Fruit fly (Drosophila melanogaster) whole organism, adult: ENCODE data around the gene CG12994.

Experiments used
- CG11617 ChIP-seq: fragments of 200-800 bp; sonication (Bioruptor generic); optimal IDR thresholded peaks from 2 replicates; lab custom pipeline; 2017; ENCODE audit warnings: mild to moderate bottlenecking, missing biosample characterization, missing genetic modification reagents, missing genetic modification characterization
- CG12768 ChIP-seq: fragments of 200-800 bp; sonication (Bioruptor generic); optimal IDR thresholded peaks from 2 replicates; lab custom pipeline; 2017; ENCODE audit warnings: missing biosample characterization, missing genetic modification characterization, mild to moderate bottlenecking, moderate library complexity, missing genetic modification reagents
- CG7045 ChIP-seq: fragments of 200-800 bp; sonication (Bioruptor generic); optimal IDR thresholded peaks from 2 replicates; lab custom pipeline; 2017; ENCODE audit warnings: missing biosample characterization, mild to moderate bottlenecking, missing genetic modification characterization
- CG7101 ChIP-seq: fragments of 200-800 bp; sonication (Bioruptor generic); optimal IDR thresholded peaks from 2 replicates; lab custom pipeline; 2018; ENCODE audit warnings: missing biosample characterization, mild to moderate bottlenecking, missing genetic modification characterization, moderate library complexity
- Crg-1 ChIP-seq: fragments of 200-800 bp; sonication (Bioruptor generic); optimal IDR thresholded peaks from 2 replicates; lab custom pipeline; 2016; ENCODE audit warnings: missing biosample characterization, missing genetic modification characterization
- cic ChIP-seq: fragments of 200-800 bp; sonication (Bioruptor generic); optimal IDR thresholded peaks from 2 replicates; lab custom pipeline; 2017; ENCODE audit warnings: missing biosample characterization, mild to moderate bottlenecking, missing genetic modification characterization, moderate library complexity
- kay ChIP-seq: fragments of 200-800 bp; sonication (Bioruptor generic); peaks from one replicate; lab custom pipeline; 2016; ENCODE audit warnings: missing biosample characterization, missing genetic modification characterization, borderline replicate concordance
- ovo ChIP-seq: fragments of 200-800 bp; sonication (Bioruptor generic); optimal IDR thresholded peaks from 2 replicates; lab custom pipeline; 2016; ENCODE audit warnings: missing biosample characterization, missing genetic modification characterization
- pad ChIP-seq: fragments of 200-800 bp; sonication (Bioruptor generic); optimal IDR thresholded peaks from 3 replicates; lab custom pipeline; 2017; ENCODE audit warnings: missing biosample characterization, missing genetic modification characterization, mild to moderate bottlenecking, moderate library complexity, missing genetic modification reagents
- tj ChIP-seq: fragments of 200-800 bp; sonication (Bioruptor generic); optimal IDR thresholded peaks from 3 replicates; lab custom pipeline; 2017; ENCODE audit warnings: missing biosample characterization, mild to moderate bottlenecking, missing genetic modification characterization, moderate library complexity
- toe ChIP-seq: fragments of 200-800 bp; sonication (Bioruptor generic); optimal IDR thresholded peaks from 2 replicates; lab custom pipeline; 2016; ENCODE audit warnings: missing biosample characterization, missing genetic modification characterization

DNA sequence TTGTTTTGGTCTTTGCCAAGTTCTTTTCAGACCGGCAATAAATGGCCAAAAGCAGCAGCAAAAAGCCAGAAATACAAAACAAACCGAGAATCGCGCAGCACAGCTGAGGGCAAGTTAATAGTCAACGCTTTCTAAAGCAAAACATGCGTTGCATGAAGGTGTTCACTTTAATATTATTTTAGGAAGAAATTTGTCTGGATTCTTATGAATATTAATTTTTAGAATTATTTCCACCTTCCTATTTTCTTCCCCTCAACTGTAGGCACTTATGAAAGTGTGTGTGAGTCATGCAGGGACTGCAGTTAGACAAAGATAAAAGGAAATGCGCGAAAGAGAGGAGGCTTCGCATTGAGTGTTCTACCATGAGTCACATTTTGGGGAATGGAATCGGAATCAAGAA is 47.4 kb upstream of the CG12994 start:
- peak; percentile 92 for TF ChIP-seq kay
- no peak for TF ChIP-seq ovo
- TF ChIP-seq CG7101, result peak; percentile 85
- peak; percentile 30 for TF ChIP-seq pad (GFP tag; lab: Kevin White, UChicago)
- TF ChIP-seq CG12768 (GFP tag; lab: Kevin White, UChicago), result peak; percentile 14
- no peak for TF ChIP-seq cic (GFP tag; lab: Kevin White, UChicago)
- no peak for TF ChIP-seq Crg-1 (GFP tag; lab: Kevin White, UChicago)
- peak; percentile 29 for TF ChIP-seq CG11617
- TF ChIP-seq toe (GFP tag; lab: Kevin White, UChicago), result no peak
- TF ChIP-seq CG7045, result peak; percentile 25
- no peak for TF ChIP-seq tj (GFP tag; lab: Kevin White, UChicago)
